Worm (Caenorhabditis elegans): ENCODE measurements around the gene D1025.10.

The D1025.10 gene

ce11 chrX:14491103-14491502, 25.6 kb upstream of the D1025.10 start (continued):
- TF ChIP-seq pqm-1 (tag; optimal IDR thresholded peaks at IDR 0.05) (no peak), nhr-11 (tag; optimal IDR thresholded peaks at IDR 0.05) (no peak), pha-2 (tag; optimal IDR thresholded peaks at IDR 0.05) (no peak), ceh-31 (tag; optimal IDR thresholded peaks at IDR 0.05) (no peak), rnt-1 (tag; optimal IDR thresholded peaks at IDR 0.05) (no peak), lin-11 (tag; optimal IDR thresholded peaks at IDR 0.05) (no peak), K02D7.2 (tag; optimal IDR thresholded peaks at IDR 0.05) (no peak), pat-9 (tag; optimal IDR thresholded peaks at IDR 0.05) (no peak), syd-9 (tag; optimal IDR thresholded peaks at IDR 0.05) (no peak), fax-1 (tag; optimal IDR thresholded peaks at IDR 0.05) (no peak), ceh-45 (GFP tag; IDR thresholded peaks at IDR 0.05) (no peak), tbx-7 (tag; optimal IDR thresholded peaks at IDR 0.05) (no peak), unc-55 (GFP tag; optimal IDR thresholded peaks at IDR 0.05) (no peak), C08G9.2 (tag; optimal IDR thresholded peaks at IDR 0.05) (no peak), ceh-24 (tag; optimal IDR thresholded peaks at IDR 0.05) (no peak), pros-1 (tag; optimal IDR thresholded peaks at IDR 0.05) (no peak)

- no peak for TF ChIP-seq C38D4.7 (GFP tag; optimal IDR thresholded peaks at IDR 0.05)
- no peak for TF ChIP-seq ceh-19 (GFP tag; optimal IDR thresholded peaks at IDR 0.05)
- no peak for TF ChIP-seq ztf-16 (tag; optimal IDR thresholded peaks at IDR 0.05)
Measured at ce11 chrX:14492441-14492840, 24.2 kb upstream of the D1025.10 start.

ce11 chrX:14495075-14495474, 21.6 kb upstream of the D1025.10 start:
- no peak for TF ChIP-seq ahr-1 (tag; optimal IDR thresholded peaks at IDR 0.05)
- TF ChIP-seq pha-2 (tag; optimal IDR thresholded peaks at IDR 0.05), result no peak
- no peak for TF ChIP-seq K02D7.2 (tag; optimal IDR thresholded peaks at IDR 0.05)
- TF ChIP-seq ama-1 (optimal IDR thresholded peaks at IDR 0.05), result no peak
- no peak for TF ChIP-seq dmd-4 (tag; optimal IDR thresholded peaks at IDR 0.05; ENCODE audit: borderline replicate concordance)
- TF ChIP-seq che-1 (tag; optimal IDR thresholded peaks at IDR 0.05), result no peak
- TF ChIP-seq pax-1 (tag; optimal IDR thresholded peaks at IDR 0.05), result no peak
- TF ChIP-seq ceh-45 (GFP tag; IDR thresholded peaks at IDR 0.05), result no peak
- TF ChIP-seq elt-4 (tag; optimal IDR thresholded peaks at IDR 0.05), result no peak
- TF ChIP-seq unc-86 (tag; optimal IDR thresholded peaks at IDR 0.05), result no peak
- no peak for TF ChIP-seq syd-9 (tag; optimal IDR thresholded peaks at IDR 0.05)
- TF ChIP-seq ceh-14 (tag; optimal IDR thresholded peaks at IDR 0.05), result no peak
- no peak for TF ChIP-seq sox-4 (tag; optimal IDR thresholded peaks at IDR 0.05)
- TF ChIP-seq ceh-18 (tag; optimal IDR thresholded peaks at IDR 0.05), result no peak
- TF ChIP-seq sdc-2 (tag; optimal IDR thresholded peaks at IDR 0.05), result no peak
- TF ChIP-seq eyg-1 (tag; optimal IDR thresholded peaks at IDR 0.05), result no peak
- no peak for TF ChIP-seq tbx-2 (tag; optimal IDR thresholded peaks at IDR 0.05)
- no peak for TF ChIP-seq ceh-6 (GFP tag; optimal IDR thresholded peaks at IDR 0.05)
- no peak for TF ChIP-seq T23F11.4 (GFP tag; optimal IDR thresholded peaks at IDR 0.05)

- no peak for TF ChIP-seq ceh-24 (tag; optimal IDR thresholded peaks at IDR 0.05)
- TF ChIP-seq unc-3 (GFP tag; conservative IDR thresholded peaks at IDR 0.05), result no peak
- TF ChIP-seq unc-3 (tag; optimal IDR thresholded peaks at IDR 0.05), result no peak
- no peak for TF ChIP-seq mec-3 (tag; optimal IDR thresholded peaks at IDR 0.05; ENCODE audit: borderline replicate concordance)
- no peak for TF ChIP-seq ets-4 (tag; optimal IDR thresholded peaks at IDR 0.05)
- no peak for TF ChIP-seq sox-4 (tag; optimal IDR thresholded peaks at IDR 0.05)
- no peak for TF ChIP-seq sox-2 (GFP tag; IDR thresholded peaks at IDR 0.05)
- no peak for TF ChIP-seq nhr-232 (tag; optimal IDR thresholded peaks at IDR 0.05)
- no peak for TF ChIP-seq unc-42 (tag; optimal IDR thresholded peaks at IDR 0.05)
- no peak for TF ChIP-seq tbx-7 (tag; optimal IDR thresholded peaks at IDR 0.05)
- TF ChIP-seq rnt-1 (tag; optimal IDR thresholded peaks at IDR 0.05), result no peak
- no peak for TF ChIP-seq ref-2 (tag; optimal IDR thresholded peaks at IDR 0.05)
- TF ChIP-seq fkh-6 (tag; optimal IDR thresholded peaks at IDR 0.05), result no peak
- TF ChIP-seq hlh-6 (tag; optimal IDR thresholded peaks at IDR 0.05), result no peak
- TF ChIP-seq unc-86 (tag; optimal IDR thresholded peaks at IDR 0.05), result no peak
- no peak for TF ChIP-seq Y22D7AL.16 (tag; optimal IDR thresholded peaks at IDR 0.05)
- no peak for TF ChIP-seq F13H6.1 (tag; optimal IDR thresholded peaks at IDR 0.05)
- no peak for TF ChIP-seq zip-5 (tag; optimal IDR thresholded peaks at IDR 0.05)
- TF ChIP-seq pros-1 (tag; optimal IDR thresholded peaks at IDR 0.05), result no peak
Measured at ce11 chrX:14495785-14496184, 20.9 kb upstream of the D1025.10 start, which contains the start of gene ztf-14. ztf-14 (plus strand) TSS chrX:14496085.

All from whole organism, late embryonic.